Worm (Caenorhabditis elegans): ENCODE measurements around the gene zyg-12.

The zyg-12 gene

DNA sequence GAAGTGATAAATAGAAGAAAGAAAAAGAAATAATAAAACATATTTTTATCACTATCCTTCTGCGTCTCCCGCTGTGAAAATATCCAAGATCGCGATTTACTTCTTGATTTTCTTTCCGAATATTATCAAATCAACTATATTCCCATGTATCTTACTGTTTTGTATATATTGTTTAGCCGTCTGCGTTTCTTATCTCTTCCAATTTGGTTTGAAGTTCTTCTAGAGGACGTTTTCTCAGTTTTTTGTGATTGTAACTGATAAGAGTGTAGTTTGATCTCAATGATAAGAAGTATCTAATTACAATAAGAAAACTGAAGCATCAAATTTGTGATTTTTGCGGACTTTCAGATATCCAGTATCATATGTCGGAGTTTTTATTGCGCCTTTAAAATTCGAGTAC lies 11.0 kb downstream of the zyg-12 start:
- peak; percentile 9 for TF ChIP-seq snu-23 (GFP tag; optimal IDR thresholded peaks at IDR 0.05)
- TF ChIP-seq nhr-20 (tag; optimal IDR thresholded peaks at IDR 0.05): peak; percentile 44
- TF ChIP-seq nhr-85 (tag): peak; percentile 74
- TF ChIP-seq blmp-1 (tag; optimal IDR thresholded peaks at IDR 0.05): peak; percentile 31
- no peak for TF ChIP-seq mab-9 (GFP tag; IDR thresholded peaks at IDR 0.05)
- TF ChIP-seq lin-14 (GFP tag; optimal IDR thresholded peaks at IDR 0.05): peak; percentile 45
- TF ChIP-seq mdl-1 (tag; optimal IDR thresholded peaks at IDR 0.05): no peak
- TF ChIP-seq unc-130 (tag; optimal IDR thresholded peaks at IDR 0.05): no peak
- TF ChIP-seq elt-3 (tag; optimal IDR thresholded peaks at IDR 0.05): peak in 1 of 6 experiments; percentile 63
- TF ChIP-seq elt-2 (tag; optimal IDR thresholded peaks at IDR 0.05): peak; percentile 67
- no peak for TF ChIP-seq nhr-12 (tag; optimal IDR thresholded peaks at IDR 0.05)
- TF ChIP-seq pqm-1 (tag; optimal IDR thresholded peaks at IDR 0.05): no peak
- TF ChIP-seq lsy-2 (tag; optimal IDR thresholded peaks at IDR 0.05): peak in 1 of 2 experiments; percentile 16

DNA sequence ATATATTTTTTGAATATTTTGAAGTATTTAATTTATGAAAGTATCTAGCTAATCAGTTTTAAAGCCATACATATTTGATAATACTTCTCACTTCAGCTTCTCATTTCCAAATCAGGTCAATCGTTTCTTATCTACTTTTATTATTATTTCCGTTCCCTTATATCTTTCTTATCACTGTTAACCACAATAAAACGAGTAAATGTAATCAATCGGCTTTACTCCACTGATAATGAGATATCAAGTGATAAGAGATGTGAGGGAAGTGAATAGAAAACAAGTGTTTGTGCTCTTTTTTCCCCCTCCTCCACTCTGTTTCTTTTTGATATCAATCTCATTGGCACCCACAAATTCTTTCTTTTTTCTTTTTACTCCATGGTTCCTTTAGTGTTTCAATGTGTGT lies 16.9 kb downstream of the zyg-12 start:
- TF ChIP-seq dsc-1 (tag; optimal IDR thresholded peaks at IDR 0.05) (no peak), elt-2 (tag; optimal IDR thresholded peaks at IDR 0.05) (peak; percentile 97), lin-14 (GFP tag; optimal IDR thresholded peaks at IDR 0.05) (peak; percentile 30), pqm-1 (tag; optimal IDR thresholded peaks at IDR 0.05) (peak; percentile 0)

DNA sequence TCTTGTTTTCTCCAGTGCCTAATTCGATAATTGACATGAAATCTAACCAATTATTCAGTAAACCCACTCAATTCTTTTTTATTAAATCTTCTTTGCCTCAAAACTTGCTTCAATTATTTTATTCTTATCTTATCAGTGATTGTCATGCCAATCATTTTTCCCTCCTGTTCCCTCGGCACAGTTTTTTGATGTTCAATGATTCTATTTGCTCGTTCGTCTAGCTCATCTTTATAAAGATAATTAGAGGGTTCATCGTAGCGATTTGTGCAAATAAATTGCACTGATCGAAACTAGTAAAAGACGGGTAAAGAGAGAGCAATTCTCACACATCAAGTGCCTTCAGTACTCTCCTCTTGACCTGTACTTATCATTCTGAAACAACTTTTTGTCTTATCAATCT lies 17.9 kb downstream of the zyg-12 start:
- TF ChIP-seq elt-2 (tag; optimal IDR thresholded peaks at IDR 0.05): peak; percentile 84
- TF ChIP-seq C04F5.9 (tag; optimal IDR thresholded peaks at IDR 0.05): no peak

DNA sequence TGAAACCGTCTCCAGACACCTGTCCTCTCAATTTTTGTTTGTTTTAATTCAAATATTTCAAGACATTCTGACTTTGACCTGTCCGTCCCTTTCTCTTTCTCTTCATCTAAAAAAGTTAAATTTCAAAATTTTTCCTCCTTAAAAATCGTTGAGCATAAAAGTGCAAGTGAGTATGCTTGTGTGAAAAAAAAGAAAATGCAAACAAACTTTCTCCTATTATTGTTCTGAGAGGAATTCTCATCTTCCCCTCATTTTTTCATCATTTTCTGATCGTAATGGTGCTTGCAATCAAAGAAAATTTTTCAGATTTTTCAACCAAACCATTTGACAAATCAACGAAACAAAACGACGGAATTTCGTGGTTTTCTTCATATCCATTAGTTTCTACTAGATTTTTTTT lies 19.2 kb downstream of the zyg-12 start, which contains the start of gene shc-2:
TSS of gene shc-2 (plus strand) at position 301 of the 400 bp plus-strand sequence.
- TF ChIP-seq snpc-4 (tag; optimal IDR thresholded peaks at IDR 0.05): no peak
- no peak for TF ChIP-seq ceh-82 (tag; optimal IDR thresholded peaks at IDR 0.05)

DNA sequence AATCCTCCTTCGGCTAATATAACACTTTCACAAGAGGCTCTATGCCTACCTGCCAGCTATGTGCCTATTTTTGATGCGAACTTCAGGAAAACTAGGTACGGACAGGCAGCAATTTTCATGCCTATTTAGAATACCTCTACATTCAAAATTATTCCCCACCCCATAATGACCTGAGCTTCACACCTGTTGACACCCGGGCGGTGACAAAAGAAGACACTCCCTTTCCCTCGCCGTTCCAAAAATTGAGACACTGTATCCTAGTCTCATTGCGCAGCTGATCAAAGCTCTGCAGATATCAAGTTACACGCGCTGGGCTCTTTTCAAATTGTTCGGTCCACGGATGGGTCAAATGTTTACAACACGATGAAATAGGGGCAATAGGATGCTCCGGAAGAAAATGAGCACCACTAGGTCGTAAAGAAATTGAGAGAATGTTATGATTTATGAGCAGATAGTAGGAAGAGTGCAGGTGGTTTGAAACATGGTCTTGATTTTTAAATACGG lies 24.8 kb downstream of the zyg-12 start:
- no peak for TF ChIP-seq ces-1 (GFP tag; optimal IDR thresholded peaks at IDR 0.05)
- no peak for TF ChIP-seq blmp-1 (tag; optimal IDR thresholded peaks at IDR 0.05)
- no peak for TF ChIP-seq efl-3 (GFP tag; optimal IDR thresholded peaks at IDR 0.05)
- TF ChIP-seq sox-4 (tag; optimal IDR thresholded peaks at IDR 0.05): no peak
- TF ChIP-seq alr-1 (tag; optimal IDR thresholded peaks at IDR 0.05; ENCODE audit: borderline replicate concordance): no peak
- TF ChIP-seq lsy-2 (tag; optimal IDR thresholded peaks at IDR 0.05): no peak
- TF ChIP-seq tlp-1 (tag; optimal IDR thresholded peaks at IDR 0.05): no peak
- no peak for TF ChIP-seq snu-23 (GFP tag; optimal IDR thresholded peaks at IDR 0.05)
- TF ChIP-seq ztf-4 (tag; optimal IDR thresholded peaks at IDR 0.05): no peak
- TF ChIP-seq irx-1 (tag; optimal IDR thresholded peaks at IDR 0.05): no peak
- no peak for TF ChIP-seq fkh-4 (tag; optimal IDR thresholded peaks at IDR 0.05; ENCODE audit: borderline replicate concordance)
- TF ChIP-seq elt-3 (tag; optimal IDR thresholded peaks at IDR 0.05): no peak

DNA sequence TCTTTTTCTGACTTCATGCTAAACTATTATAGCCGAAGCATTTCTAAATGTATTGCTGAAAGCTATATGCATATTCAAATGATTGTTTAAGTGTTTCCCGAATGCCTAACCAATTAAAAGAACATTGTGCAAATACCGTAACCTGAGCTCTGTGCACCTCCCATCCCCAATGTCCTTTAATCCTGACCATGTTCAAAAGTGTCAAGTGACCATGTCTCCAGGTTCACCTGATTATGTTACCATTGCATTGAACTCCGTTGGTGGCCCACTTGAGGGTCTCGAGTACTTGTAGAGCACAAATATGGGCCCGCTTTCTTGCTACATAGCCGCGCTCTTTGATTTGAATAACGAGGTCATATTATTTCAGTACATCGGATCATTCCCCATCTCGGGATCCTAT lies 25.6 kb downstream of the zyg-12 start:
- TF ChIP-seq snu-23 (GFP tag; optimal IDR thresholded peaks at IDR 0.05) (no peak), ceh-8 (GFP tag; optimal IDR thresholded peaks at IDR 0.05) (no peak), egl-13 (tag; optimal IDR thresholded peaks at IDR 0.05) (no peak), zip-4 (GFP tag; optimal IDR thresholded peaks at IDR 0.05) (no peak), unc-98 (GFP tag; IDR thresholded peaks at IDR 0.05) (no peak), ceh-82 (tag; optimal IDR thresholded peaks at IDR 0.05) (no peak), lin-35 (GFP tag; optimal IDR thresholded peaks at IDR 0.05) (no peak), zag-1 (tag; optimal IDR thresholded peaks at IDR 0.05) (no peak), mdl-1 (tag; optimal IDR thresholded peaks at IDR 0.05) (no peak), ztf-11 (tag; optimal IDR thresholded peaks at IDR 0.05) (no peak), sox-4 (tag; optimal IDR thresholded peaks at IDR 0.05) (no peak), aly-2 (tag; optimal IDR thresholded peaks at IDR 0.05) (no peak), nhr-19 (GFP tag; conservative IDR thresholded peaks at IDR 0.05) (no peak), tlp-1 (tag; optimal IDR thresholded peaks at IDR 0.05) (no peak), lin-14 (GFP tag; optimal IDR thresholded peaks at IDR 0.05) (no peak), nhr-28 (tag; optimal IDR thresholded peaks at IDR 0.05) (no peak), nhr-12 (tag; optimal IDR thresholded peaks at IDR 0.05) (no peak), unc-62 (GFP tag; optimal IDR thresholded peaks at IDR 0.05) (no peak)
